Worm (Caenorhabditis elegans) whole organism, young adult: ENCODE results near the gene ZK1240.2.

Experiments used
- ama-1 ChIP-seq, 3 experiments: fragments of 150-350 bp in 1 of 3; sonication (generic microtip) in 2 of 3; optimal IDR thresholded peaks; 2 replicates each; lab custom pipeline; 2014 to 2018; ENCODE audit warnings: missing biosample characterization in 2 of 3, missing genetic modification characterization in 2 of 3, missing genetic modification reagents in 2 of 3
- bed-2 ChIP-seq: fragments of 200-800 bp; sonication (Bioruptor generic); IDR thresholded peaks from 2 replicates; pipeline ENCODE4 v1.3.6; 2022; ENCODE audit warnings: missing genetic modification reagents, missing genetic modification characterization, missing compliant biosample characterization
- egl-18 ChIP-seq: fragments of 200-800 bp; sonication (Bioruptor generic); IDR thresholded peaks from 2 replicates; pipeline ENCODE4 v1.3.6; 2022; ENCODE audit warnings: missing genetic modification reagents, missing genetic modification characterization, missing compliant biosample characterization
- him-1 ChIP-seq: sonication (generic microtip); optimal IDR thresholded peaks from 2 replicates; lab custom pipeline; 2016; ENCODE audit warnings: missing genotype, missing genetic modification reagents, missing genetic modification characterization, missing compliant biosample characterization
- zim-3 ChIP-seq: sonication (generic microtip); optimal IDR thresholded peaks from 2 replicates; lab custom pipeline; 2017; ENCODE audit warnings: mild to moderate bottlenecking, missing genetic modification characterization, moderate library complexity, missing compliant biosample characterization
- ztf-25 ChIP-seq: fragments of 200-800 bp; sonication (Bioruptor generic); IDR thresholded peaks from 2 replicates; pipeline ENCODE4 v1.3.6; 2022; ENCODE audit warnings: missing genetic modification reagents, missing genetic modification characterization, missing compliant biosample characterization

DNA sequence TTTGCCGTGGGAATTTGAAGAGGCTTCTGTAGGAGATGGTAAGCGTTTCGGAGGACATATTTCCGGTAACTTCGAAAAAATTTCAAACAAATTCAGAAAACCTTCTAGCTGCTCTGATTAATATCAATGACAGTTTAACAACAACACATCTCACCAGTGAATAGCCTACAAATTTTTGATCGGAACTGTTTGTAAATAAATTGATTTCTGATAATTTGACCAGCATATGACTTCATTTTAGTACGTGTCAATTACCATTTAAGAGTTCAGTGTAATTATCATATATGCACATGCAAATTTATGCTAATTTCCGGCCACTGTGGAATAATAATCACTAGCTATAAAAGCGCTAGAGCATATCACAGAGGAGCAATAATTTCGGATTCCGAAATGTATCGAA, 1.8 kb downstream of the ZK1240.2 start, which contains the start of gene ZK1240.11:
- TF ChIP-seq ztf-25 (GFP tag; lab: Robert Waterston, UW) (no peak), egl-18 (no peak), him-1 (tag; lab: Kevin White, UChicago) (no peak), ama-1 (optimal IDR thresholded peaks at IDR 0.05; lab: Kevin White, UChicago) (no peak), ama-1 (GFP tag; optimal IDR thresholded peaks at IDR 0.05; lab: Kevin White, UChicago) (no peak), bed-2 (GFP tag; lab: Robert Waterston, UW) (no peak), zim-3 (no peak)
